Fruit fly (Drosophila melanogaster): ENCODE data around the gene Nup93-2.

Gene Nup93-2

DNA sequence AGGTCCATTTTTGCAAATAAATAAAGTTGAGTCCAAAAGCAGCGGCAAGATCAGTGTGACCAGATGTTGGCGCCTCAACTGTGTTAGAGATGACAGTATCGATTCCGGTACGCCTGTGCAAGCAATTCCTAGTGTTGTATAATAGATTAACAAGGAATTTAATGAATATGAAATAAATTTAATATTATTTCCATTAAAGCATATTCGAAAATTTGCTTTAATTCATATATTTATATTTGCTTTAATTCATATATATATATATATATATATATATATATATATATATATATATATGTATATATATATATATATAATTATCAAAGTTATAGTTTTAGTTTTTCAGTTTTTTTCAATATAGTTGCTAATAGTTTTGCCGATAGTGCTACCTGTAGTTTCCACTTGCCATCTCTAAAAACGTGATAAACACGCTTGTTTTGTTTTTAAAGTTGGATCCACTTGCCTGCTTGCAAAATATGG is at the start of gene Nup93-2, which contains the start of gene CG3817 (continued):
- TF ChIP-seq Pdp1 (GFP tag; optimal IDR thresholded peaks at IDR 0.05) (peak; percentile 68 to 76), pros (GFP tag; optimal IDR thresholded peaks at IDR 0.05) (no peak), NC2α (GFP tag; optimal IDR thresholded peaks at IDR 0.05) (no peak), fd96Cb (tag; optimal IDR thresholded peaks at IDR 0.05) (peak; percentile 28), CG12104 (GFP tag; optimal IDR thresholded peaks at IDR 0.05) (no peak), HLH4C (GFP tag; IDR thresholded peaks at IDR 0.05; ENCODE audit: partially characterized antibody) (peak; percentile 39; the same call in 1 of the 3 replicates), B-H2 (GFP tag; optimal IDR thresholded peaks at IDR 0.05) (peak; percentile 71), stwl (tag; optimal IDR thresholded peaks at IDR 0.05) (peak; percentile 81), Ssrp (tag; optimal IDR thresholded peaks at IDR 0.05) (peak; percentile 60), en (GFP tag; optimal IDR thresholded peaks at IDR 0.05) (no peak), Hmr (GFP tag; optimal IDR thresholded peaks at IDR 0.05) (peak; percentile 70), Taf1 (GFP tag; IDR thresholded peaks at IDR 0.05) (peak; percentile 52; the same call in 1 of the 2 replicates), sug (tag; optimal IDR thresholded peaks at IDR 0.05) (peak; percentile 84), hb (GFP tag; IDR thresholded peaks at IDR 0.05; ENCODE audit: partially characterized antibody) (0 out of 3 replicates have a peak, but pooled peaks have one; percentile 52), CG1024 (GFP tag; IDR thresholded peaks at IDR 0.05) (no peak; the same call in 1 of the 2 replicates), disco-r (GFP tag; optimal IDR thresholded peaks at IDR 0.05) (no peak), CG2116 (GFP tag; optimal IDR thresholded peaks at IDR 0.05) (no peak), CG2889 (GFP tag; IDR thresholded peaks at IDR 0.05) (0 out of 3 replicates have a peak, but pooled peaks have one; percentile 18), otp (GFP tag; IDR thresholded peaks at IDR 0.05) (no peak), ase (GFP tag; IDR thresholded peaks at IDR 0.05) (no peak), salm (tag; optimal IDR thresholded peaks at IDR 0.05) (no peak), HHEX (GFP tag; optimal IDR thresholded peaks at IDR 0.05) (no peak), Dbx (GFP tag; IDR thresholded peaks at IDR 0.05) (peak; percentile 59; the same call in 1 of the 3 replicates), Rx (GFP tag; IDR thresholded peaks at IDR 0.05) (peak; percentile 60), cas (GFP tag; IDR thresholded peaks at IDR 0.05) (peak; percentile 54; the same call in 1 of the 2 replicates), CG17361 (GFP tag; IDR thresholded peaks at IDR 0.05) (peak; percentile 89), gt (GFP tag; IDR thresholded peaks at IDR 0.05) (0 out of 2 replicates have a peak, but pooled peaks have one; percentile 37), bbx (GFP tag; IDR thresholded peaks at IDR 0.05; ENCODE audit: partially characterized antibody) (peak; percentile 75), ranshi (GFP tag; IDR thresholded peaks at IDR 0.05) (peak; percentile 72; the same call in 1 of the 2 replicates), sd (tag; optimal IDR thresholded peaks at IDR 0.05) (no peak), lov (optimal IDR thresholded peaks at IDR 0.05) (no peak), lov (GFP tag; IDR thresholded peaks at IDR 0.05) (no peak), dmrt11E (tag; optimal IDR thresholded peaks at IDR 0.05) (peak; percentile 43), Hsf (GFP tag; optimal IDR thresholded peaks at IDR 0.05) (peak; percentile 24), E2f1 (GFP tag; IDR thresholded peaks at IDR 0.05) (peak; percentile 72), ttk (GFP tag; IDR thresholded peaks at IDR 0.05) (peak; percentile 69), CG30403 (GFP tag; optimal IDR thresholded peaks at IDR 0.05) (peak; percentile 88), CG17568 (GFP tag; optimal IDR thresholded peaks at IDR 0.05) (no peak), CG17829 (tag; optimal IDR thresholded peaks at IDR 0.05) (peak; percentile 80), h (optimal IDR thresholded peaks at IDR 0.05) (no peak), fd102C (GFP tag; optimal IDR thresholded peaks at IDR 0.05) (no peak), CG10147 (GFP tag; optimal IDR thresholded peaks at IDR 0.05) (no peak), wor (GFP tag; IDR thresholded peaks at IDR 0.05) (no peak), schlank (tag; optimal IDR thresholded peaks at IDR 0.05) (no peak), Tbp (GFP tag; optimal IDR thresholded peaks at IDR 0.05) (no peak), rib (GFP tag; IDR thresholded peaks at IDR 0.05) (0 out of 2 replicates have a peak, but pooled peaks have one; percentile 23), CG15601 (tag; optimal IDR thresholded peaks at IDR 0.05) (peak; percentile 7), Bgb (GFP tag; IDR thresholded peaks at IDR 0.05; ENCODE audit: partially characterized antibody) (peak; percentile 66; the same call in 1 of the 2 replicates), CG12769 (tag; optimal IDR thresholded peaks at IDR 0.05) (no peak), CG4820 (GFP tag; optimal IDR thresholded peaks at IDR 0.05) (peak; percentile 11), CG11085 (GFP tag; IDR thresholded peaks at IDR 0.05) (no peak)

Data from whole organism, embryonic.